Worm (Caenorhabditis elegans) whole organism, L3 larva: Measurements from ENCODE around the gene Y48C3A.18.

Source experiments
- aly-2 ChIP-seq: fragments of 150-350 bp; optimal IDR thresholded peaks from 2 replicates; lab custom pipeline; 2014; ENCODE audit warnings: missing biosample characterization, missing genetic modification characterization
- ama-1 ChIP-seq: fragments of 150-350 bp; optimal IDR thresholded peaks from 2 replicates; lab custom pipeline; 2018
- ceh-28 ChIP-seq: fragments of 150-350 bp; optimal IDR thresholded peaks from 2 replicates; lab custom pipeline; 2014; ENCODE audit warnings: missing biosample characterization, missing genetic modification reagents, missing genetic modification characterization
- ceh-9 ChIP-seq: sonication (generic microtip); optimal IDR thresholded peaks from 2 replicates; lab custom pipeline; 2018; ENCODE audit warnings: missing biosample characterization, missing genetic modification characterization
- daf-12 ChIP-seq: fragments of 150-350 bp; optimal IDR thresholded peaks from 2 replicates; lab custom pipeline; 2014; ENCODE audit warnings: missing biosample characterization, missing genetic modification reagents, missing genetic modification characterization
- egl-27 ChIP-seq: sonication (generic microtip); optimal IDR thresholded peaks from 4 replicates; lab custom pipeline; 2017; ENCODE audit warnings: missing biosample characterization, missing genetic modification reagents, missing genetic modification characterization
- egl-5 ChIP-seq: fragments of 150-350 bp; optimal IDR thresholded peaks from 2 replicates; lab custom pipeline; 2017; ENCODE audit warnings: missing biosample characterization, missing genetic modification reagents, missing genetic modification characterization, inconsistent platforms
- elt-2 ChIP-seq: sonication (generic microtip); optimal IDR thresholded peaks from 2 replicates; lab custom pipeline; 2016; ENCODE audit warnings: missing genetic modification reagents, mild to moderate bottlenecking, missing genetic modification characterization, missing compliant biosample characterization
- elt-3 ChIP-seq, 3 experiments: fragments of 150-350 bp in 1 of 3; sonication (generic microtip) in 2 of 3; optimal IDR thresholded peaks; 2 replicates in 2 of 3; 4 replicates in 1 of 3; lab custom pipeline; 2014 to 2017; ENCODE audit warnings: missing biosample characterization in 3 of 3, missing genetic modification characterization in 3 of 3
- fkh-2 ChIP-seq: fragments of 150-350 bp; optimal IDR thresholded peaks from 2 replicates; lab custom pipeline; 2014; ENCODE audit warnings: missing biosample characterization, missing genetic modification reagents, missing genetic modification characterization
- fos-1 ChIP-seq: fragments of 150-350 bp; optimal IDR thresholded peaks from 2 replicates; lab custom pipeline; 2014; ENCODE audit warnings: missing biosample characterization, missing genetic modification characterization
- jun-1 ChIP-seq: fragments of 150-350 bp; optimal IDR thresholded peaks from 2 replicates; lab custom pipeline; 2014; ENCODE audit warnings: missing biosample characterization, missing genetic modification reagents, missing genetic modification characterization
- lin-15B ChIP-seq: fragments of 150-350 bp; optimal IDR thresholded peaks from 2 replicates; lab custom pipeline; 2014; ENCODE audit warnings: missing biosample characterization, missing genetic modification characterization
- mdl-1 ChIP-seq: fragments of 150-350 bp; optimal IDR thresholded peaks from 2 replicates; lab custom pipeline; 2014; ENCODE audit warnings: missing biosample characterization, missing genetic modification characterization
- mml-1 ChIP-seq: fragments of 150-350 bp; sonication (generic microtip); optimal IDR thresholded peaks from 3 replicates; lab custom pipeline; 2014; ENCODE audit warnings: missing biosample characterization, missing genetic modification characterization
- nfya-1 ChIP-seq: sonication (generic microtip); optimal IDR thresholded peaks from 2 replicates; lab custom pipeline; 2017; ENCODE audit warnings: missing genetic modification characterization, mild to moderate bottlenecking, missing compliant biosample characterization, antibody characterized with exemption, moderate library complexity; ENCODE audit not compliant: insufficient read depth
- nhr-12 ChIP-seq: fragments of 150-350 bp; optimal IDR thresholded peaks from 2 replicates; lab custom pipeline; 2014; ENCODE audit warnings: missing biosample characterization, missing genetic modification characterization
- nhr-23 ChIP-seq: fragments of 150-350 bp; optimal IDR thresholded peaks from 2 replicates; lab custom pipeline; 2014; ENCODE audit warnings: missing biosample characterization, missing genetic modification reagents, missing genetic modification characterization
- nhr-237 ChIP-seq: fragments of 150-350 bp; optimal IDR thresholded peaks from 2 replicates; lab custom pipeline; 2014; ENCODE audit warnings: missing biosample characterization, missing genetic modification characterization
- nhr-25 ChIP-seq: sonication (generic microtip); optimal IDR thresholded peaks from 2 replicates; lab custom pipeline; 2017; ENCODE audit warnings: missing biosample characterization, missing genetic modification characterization
- nhr-43 ChIP-seq: sonication (generic microtip); optimal IDR thresholded peaks from 2 replicates; lab custom pipeline; 2016; ENCODE audit warnings: mild to moderate bottlenecking, missing genetic modification characterization, missing compliant biosample characterization; ENCODE audit not compliant: poor library complexity, severe bottlenecking
- nhr-67 ChIP-seq: fragments of 150-350 bp; optimal IDR thresholded peaks from 2 replicates; lab custom pipeline; 2014; ENCODE audit warnings: missing biosample characterization, missing genetic modification characterization
- nhr-76 ChIP-seq: fragments of 150-350 bp; sonication (generic microtip); optimal IDR thresholded peaks from 5 replicates; lab custom pipeline; 2014; ENCODE audit warnings: missing biosample characterization, missing genetic modification characterization
- nhr-77 ChIP-seq: fragments of 150-350 bp; optimal IDR thresholded peaks from 2 replicates; lab custom pipeline; 2014; ENCODE audit warnings: missing biosample characterization, missing genetic modification characterization
- pha-4 ChIP-seq: fragments of 150-350 bp; optimal IDR thresholded peaks from 2 replicates; lab custom pipeline; 2014; ENCODE audit warnings: missing biosample characterization, missing genetic modification reagents, missing genetic modification characterization
- pqm-1 ChIP-seq: fragments of 150-350 bp; optimal IDR thresholded peaks from 2 replicates; lab custom pipeline; 2017; ENCODE audit warnings: missing biosample characterization, missing genetic modification characterization, inconsistent platforms
- sea-2 ChIP-seq: fragments of 150-350 bp; sonication (generic microtip); optimal IDR thresholded peaks from 4 replicates; lab custom pipeline; 2014; ENCODE audit warnings: missing biosample characterization, missing genetic modification reagents, missing genetic modification characterization
- snpc-4 ChIP-seq: fragments of 150-350 bp; optimal IDR thresholded peaks from 2 replicates; lab custom pipeline; 2014; ENCODE audit warnings: missing biosample characterization, missing genetic modification characterization
- tbx-2 ChIP-seq: sonication (generic microtip); optimal IDR thresholded peaks from 2 replicates; lab custom pipeline; 2016; ENCODE audit warnings: mild to moderate bottlenecking, missing genetic modification characterization, missing compliant biosample characterization
- unc-39 ChIP-seq: sonication (generic microtip); optimal IDR thresholded peaks from 4 replicates; lab custom pipeline; 2017; ENCODE audit warnings: missing biosample characterization, missing genetic modification characterization
- zag-1 ChIP-seq: fragments of 150-350 bp; optimal IDR thresholded peaks from 2 replicates; lab custom pipeline; 2014; ENCODE audit warnings: missing biosample characterization, missing genetic modification characterization
- ztf-4 ChIP-seq: fragments of 150-350 bp; optimal IDR thresholded peaks from 2 replicates; lab custom pipeline; 2014; ENCODE audit warnings: missing biosample characterization, missing genetic modification characterization

Gene Y48C3A.18

DNA sequence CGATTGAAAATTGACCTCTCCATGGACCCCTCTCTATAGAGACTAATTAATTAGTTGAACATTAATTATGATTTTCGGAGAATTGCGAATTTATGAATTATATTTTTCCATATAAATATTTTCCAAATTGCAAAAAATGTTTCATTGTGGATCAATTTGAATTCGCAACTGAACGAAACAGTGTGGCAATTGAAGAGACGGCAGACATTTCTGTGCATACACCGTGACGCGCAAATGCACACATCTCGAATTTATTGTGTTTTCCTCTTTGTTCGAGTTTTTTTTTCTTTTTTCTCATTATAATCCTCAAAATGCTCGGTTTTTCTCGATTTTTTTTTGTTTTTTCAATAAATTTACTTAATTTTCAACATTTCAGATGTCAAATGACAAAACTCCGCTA lies 43.2 kb upstream of the Y48C3A.18 start, which contains the start of gene Y48C3A.20 (continued):
- TF ChIP-seq nhr-237 (tag; lab: Kevin White, UChicago) (no peak), elt-2 (no peak)

DNA sequence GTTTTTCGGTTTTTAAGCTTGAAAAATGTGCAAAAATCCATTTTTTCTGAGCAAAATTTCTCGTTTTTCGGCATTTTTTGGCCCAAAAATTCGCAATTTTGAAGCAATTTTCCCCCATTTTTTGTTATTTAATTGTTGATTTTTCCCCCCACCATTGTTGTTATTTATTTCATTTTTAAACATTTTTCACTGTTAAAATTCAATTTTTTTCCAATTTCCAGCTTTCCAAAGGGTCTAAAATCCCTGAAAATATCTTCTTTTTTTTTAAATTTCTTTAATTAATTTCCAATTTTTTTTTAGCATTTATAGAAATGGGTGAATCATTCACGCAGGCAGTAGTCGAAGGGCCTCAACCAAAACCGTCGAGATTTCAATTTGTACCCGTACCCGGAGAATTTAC lies 36.3 kb upstream of the Y48C3A.18 start, which contains the start of gene Y48C3A.12:
Gene Y48C3A.12 (plus strand): TSS at position 301 of the 400 bp plus-strand sequence.
- TF ChIP-seq tbx-2: no peak
- no peak for TF ChIP-seq daf-12 (tag; lab: Kevin White, UChicago)
- TF ChIP-seq pha-4: no peak
- TF ChIP-seq elt-3 (tag; optimal IDR thresholded peaks at IDR 0.05; lab: Kevin White, UChicago): no peak

DNA sequence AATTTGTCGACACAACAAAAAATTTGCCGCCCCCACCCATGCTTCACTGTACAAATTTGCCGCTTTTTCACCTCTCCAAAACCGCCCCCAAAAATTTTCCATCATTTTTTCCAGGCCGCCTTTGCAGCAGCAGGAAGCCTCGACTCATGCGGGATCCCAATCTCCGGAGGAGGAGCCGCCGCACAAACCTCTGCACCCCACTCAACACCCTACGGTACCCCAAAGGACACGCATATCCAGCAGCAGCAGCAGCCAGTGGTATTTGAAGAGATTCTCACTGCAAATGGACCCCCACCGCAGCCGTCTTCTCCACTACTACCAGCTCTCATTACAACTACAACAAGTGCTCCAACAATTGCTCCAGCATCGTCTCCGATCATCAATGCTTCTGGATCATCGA lies 29.4 kb upstream of the Y48C3A.18 start:
- no peak for TF ChIP-seq nhr-12
- TF ChIP-seq nhr-23 (tag; lab: Kevin White, UChicago): no peak
- no peak for TF ChIP-seq nhr-77 (tag; lab: Kevin White, UChicago)
- no peak for TF ChIP-seq nhr-67 (tag; lab: Kevin White, UChicago)

DNA sequence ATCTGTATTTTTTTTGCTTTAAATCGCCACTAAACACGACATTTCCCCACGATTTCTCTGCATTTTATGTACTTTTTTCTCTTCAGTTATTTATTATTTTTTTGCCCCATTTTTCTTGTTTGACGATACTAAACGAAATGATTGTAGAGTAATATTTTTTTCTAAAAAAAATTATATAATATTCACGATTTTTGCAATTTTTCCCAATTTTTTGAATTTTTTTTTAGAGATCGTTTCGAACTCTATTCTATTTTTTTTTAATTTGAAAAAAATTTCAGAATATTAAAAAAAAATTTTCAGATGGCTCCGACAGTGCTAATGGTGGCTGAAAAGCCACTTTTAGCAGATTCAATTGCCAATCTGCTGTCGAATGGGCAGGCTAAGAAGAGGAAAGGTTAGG lies 23.0 kb upstream of the Y48C3A.18 start, which contains the start of gene Y48C3A.14:
Gene Y48C3A.14 (plus strand): TSS at position 301 of the 400 bp plus-strand sequence.
- TF ChIP-seq egl-5 (tag; lab: Kevin White, UChicago): no peak
- no peak for TF ChIP-seq nhr-77 (tag; lab: Kevin White, UChicago)
- no peak for TF ChIP-seq ztf-4 (tag; lab: Kevin White, UChicago)
- TF ChIP-seq nhr-25: no peak
- TF ChIP-seq ama-1 (lab: Kevin White, UChicago): no peak
- no peak for TF ChIP-seq snpc-4 (tag; lab: Kevin White, UChicago)
- no peak for TF ChIP-seq mdl-1 (tag; lab: Kevin White, UChicago)
- no peak for TF ChIP-seq fos-1 (tag; lab: Kevin White, UChicago)
- TF ChIP-seq nhr-43: no peak
- no peak for TF ChIP-seq daf-12 (tag; lab: Kevin White, UChicago)
- no peak for TF ChIP-seq pqm-1
- TF ChIP-seq ceh-9 (tag; lab: Kevin White, UChicago): no peak
- TF ChIP-seq mml-1 (tag; lab: Kevin White, UChicago): no peak
- TF ChIP-seq zag-1 (tag; lab: Kevin White, UChicago): no peak
- no peak for TF ChIP-seq lin-15B
- TF ChIP-seq nfya-1: no peak

DNA sequence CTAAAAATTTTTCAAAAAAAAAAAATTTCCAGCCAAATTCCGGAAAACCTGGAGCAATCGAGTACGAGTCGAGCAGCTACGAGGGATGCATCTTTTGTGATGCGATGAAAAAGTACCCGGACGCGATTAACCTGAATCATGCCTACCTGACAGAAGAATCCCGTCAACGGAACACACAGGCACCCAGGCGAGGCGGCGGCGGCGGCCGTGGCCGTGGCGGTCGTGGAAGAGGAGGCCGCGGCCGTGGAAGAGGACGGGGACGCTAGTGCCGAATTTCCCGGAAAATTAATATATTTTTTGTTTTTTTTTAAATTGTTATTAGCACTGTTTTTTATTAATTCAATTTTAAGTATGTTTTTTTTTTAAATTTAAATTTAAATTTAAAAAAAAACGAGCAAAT lies 10.9 kb upstream of the Y48C3A.18 start:
- no peak for TF ChIP-seq snpc-4 (tag; lab: Kevin White, UChicago)
- TF ChIP-seq ceh-28 (tag; lab: Kevin White, UChicago): no peak
- TF ChIP-seq nhr-76 (tag; lab: Kevin White, UChicago): no peak
- no peak for TF ChIP-seq sea-2
- no peak for TF ChIP-seq fkh-2 (tag; lab: Kevin White, UChicago)
- TF ChIP-seq, all 47 proteins: peak for 0

DNA sequence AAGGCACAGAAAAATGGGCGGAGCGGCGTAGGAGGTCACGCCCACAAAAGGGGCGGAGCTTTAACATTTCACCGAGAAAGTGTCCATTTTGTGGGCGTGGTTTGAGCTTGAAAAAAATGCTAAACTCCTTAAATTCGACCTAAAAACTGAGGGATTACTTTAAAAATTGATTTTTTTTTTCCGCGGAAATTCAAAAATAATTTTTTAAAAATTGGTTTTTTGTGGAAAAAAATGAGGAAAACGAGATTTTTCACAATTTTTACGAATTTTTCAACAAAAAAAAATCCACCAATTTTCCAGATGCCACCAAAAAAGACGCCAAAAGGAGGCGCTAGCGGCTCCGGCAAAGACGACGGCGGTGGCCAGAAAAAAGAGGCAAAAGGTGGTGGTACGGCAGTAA lies 9.8 kb upstream of the Y48C3A.18 start, which contains the start of gene pinn-4:
Gene pinn-4 (plus strand): TSS at position 301 of the 400 bp plus-strand sequence.
- no peak for TF ChIP-seq egl-27 (tag; lab: Kevin White, UChicago)

DNA sequence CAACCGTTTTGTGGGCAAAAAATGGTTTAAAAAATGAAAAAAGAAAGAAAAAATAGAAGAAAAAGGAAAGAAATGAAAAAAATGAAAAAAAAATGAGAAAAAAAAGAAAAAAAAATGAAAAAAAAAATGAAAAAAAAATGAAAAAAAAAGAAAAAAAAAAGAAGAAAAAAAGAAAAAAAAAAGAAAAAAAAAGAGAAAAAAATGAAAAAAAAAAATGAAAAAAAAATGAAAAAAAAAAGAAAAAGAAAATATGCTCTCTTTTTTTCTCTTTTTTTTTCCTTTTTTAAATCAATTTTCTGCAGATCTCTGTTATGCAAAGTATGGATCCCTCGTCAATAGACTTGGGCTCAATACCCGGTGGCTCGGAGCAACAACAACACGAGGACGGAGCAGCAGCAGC lies 6.6 kb upstream of the Y48C3A.18 start, which contains the start of gene efl-2:
Gene efl-2 (plus strand): TSS at position 301 of the 400 bp plus-strand sequence.
- TF ChIP-seq nfya-1: no peak
- TF ChIP-seq sea-2: no peak
- TF ChIP-seq jun-1 (tag; lab: Kevin White, UChicago): no peak

DNA sequence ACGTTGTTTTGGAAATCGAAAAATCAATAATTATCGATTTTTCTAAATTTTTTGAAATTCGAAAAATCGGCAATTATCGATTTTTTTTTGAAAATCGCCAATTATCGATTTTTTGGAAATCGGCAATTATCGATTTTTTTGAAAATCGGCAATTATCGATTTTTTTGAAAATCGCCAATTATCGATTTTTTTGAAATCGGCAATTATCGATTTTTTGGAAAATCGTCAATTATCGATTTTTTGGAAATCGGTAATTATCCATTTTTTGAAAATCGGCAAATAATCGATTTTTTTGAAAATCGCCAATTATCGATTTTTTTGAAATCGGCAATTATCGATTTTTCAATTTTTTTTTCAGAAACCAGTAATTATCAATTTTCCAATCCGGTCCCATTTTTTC lies 1.7 kb downstream of the Y48C3A.18 start:
- no peak for TF ChIP-seq pha-4
- TF ChIP-seq aly-2 (tag; lab: Kevin White, UChicago): no peak
- TF ChIP-seq unc-39 (tag; lab: Kevin White, UChicago): no peak
- no peak for TF ChIP-seq sea-2
- TF ChIP-seq nhr-237 (tag; lab: Kevin White, UChicago): no peak
- TF ChIP-seq fos-1 (tag; lab: Kevin White, UChicago): no peak
- TF ChIP-seq nhr-76 (tag; lab: Kevin White, UChicago): no peak
- TF ChIP-seq ceh-28 (tag; lab: Kevin White, UChicago): peak; percentile 100
